Worm (Caenorhabditis elegans) whole organism, young adult: ENCODE measurements around the gene srw-2.

Experiments used
- F22D6.2 ChIP-seq: sonication (generic microtip); optimal IDR thresholded peaks from 2 replicates; lab custom pipeline; 2016; ENCODE audit warnings: mild to moderate bottlenecking, missing genetic modification characterization, missing compliant biosample characterization
- F52B5.7 ChIP-seq: sonication (generic microtip); optimal IDR thresholded peaks from 2 replicates; lab custom pipeline; 2016; ENCODE audit warnings: mild to moderate bottlenecking, missing genetic modification characterization, missing compliant biosample characterization
- F57C9.4 ChIP-seq: sonication (generic microtip); optimal IDR thresholded peaks from 2 replicates; lab custom pipeline; 2017; ENCODE audit warnings: mild to moderate bottlenecking, missing genetic modification characterization, missing compliant biosample characterization
- T07F8.4 ChIP-seq: sonication (generic microtip); optimal IDR thresholded peaks from 2 replicates; lab custom pipeline; 2016; ENCODE audit warnings: mild to moderate bottlenecking, missing genetic modification characterization, moderate library complexity, missing compliant biosample characterization
- Y53F4B.3 ChIP-seq: fragments of 200-800 bp; sonication (Bioruptor generic); IDR thresholded peaks from 2 replicates; pipeline ENCODE4 v1.3.6; 2022; ENCODE audit warnings: missing genetic modification reagents, missing genetic modification characterization, missing compliant biosample characterization
- Y95B8A.8 ChIP-seq: fragments of 200-800 bp; sonication (Bioruptor generic); IDR thresholded peaks from 2 replicates; pipeline ENCODE4 v1.3.6; 2022; ENCODE audit warnings: missing genetic modification reagents, missing genetic modification characterization, missing compliant biosample characterization
- ZK185.1 ChIP-seq: sonication (generic microtip); optimal IDR thresholded peaks from 2 replicates; lab custom pipeline; 2016; ENCODE audit warnings: mild to moderate bottlenecking, missing genetic modification characterization, missing compliant biosample characterization; ENCODE audit not compliant: poor library complexity, severe bottlenecking
- ama-1 ChIP-seq, 3 experiments: fragments of 150-350 bp in 1 of 3; sonication (generic microtip) in 2 of 3; optimal IDR thresholded peaks; 2 replicates each; lab custom pipeline; 2014 to 2018; ENCODE audit warnings: missing biosample characterization in 2 of 3, missing genetic modification characterization in 2 of 3, missing genetic modification reagents in 2 of 3
- athp-1 ChIP-seq: sonication (generic microtip); optimal IDR thresholded peaks from 2 replicates; lab custom pipeline; 2017; ENCODE audit warnings: mild to moderate bottlenecking, missing genetic modification characterization, missing compliant biosample characterization
- cebp-2 ChIP-seq: fragments of 200-800 bp; sonication (Bioruptor generic); IDR thresholded peaks from 2 replicates; pipeline ENCODE4 v1.3.6; 2022; ENCODE audit warnings: missing genetic modification characterization, missing compliant biosample characterization
- ceh-79 ChIP-seq: sonication (generic microtip); optimal IDR thresholded peaks from 2 replicates; lab custom pipeline; 2017; ENCODE audit warnings: mild to moderate bottlenecking, missing genetic modification characterization, missing compliant biosample characterization
- dpl-1 ChIP-seq: fragments of 150-350 bp; optimal IDR thresholded peaks from 2 replicates; lab custom pipeline; 2014; ENCODE audit warnings: missing biosample characterization, missing genetic modification reagents, missing genetic modification characterization
- efl-1 ChIP-seq: fragments of 150-350 bp; optimal IDR thresholded peaks from 2 replicates; lab custom pipeline; 2014; ENCODE audit warnings: missing biosample characterization, missing genetic modification reagents, missing genetic modification characterization
- egrh-3 ChIP-seq: fragments of 200-800 bp; sonication (Bioruptor generic); IDR thresholded peaks from 2 replicates; pipeline ENCODE4 v1.3.6; 2022; ENCODE audit warnings: missing genetic modification reagents, missing genetic modification characterization, missing compliant biosample characterization
- ekl-4 ChIP-seq: fragments of 200-800 bp; sonication (Bioruptor generic); IDR thresholded peaks from 2 replicates; pipeline ENCODE4 v1.3.6; 2022; ENCODE audit warnings: missing genetic modification reagents, missing genetic modification characterization, missing compliant biosample characterization
- ets-4 ChIP-seq: fragments of 200-800 bp; sonication (Bioruptor generic); optimal IDR thresholded peaks from 2 replicates; lab custom pipeline; 2018; ENCODE audit warnings: mild to moderate bottlenecking, missing genetic modification characterization, missing compliant biosample characterization
- him-1 ChIP-seq: sonication (generic microtip); optimal IDR thresholded peaks from 2 replicates; lab custom pipeline; 2016; ENCODE audit warnings: missing genotype, missing genetic modification reagents, missing genetic modification characterization, missing compliant biosample characterization
- hlh-26 ChIP-seq: fragments of 200-800 bp; sonication (Bioruptor generic); conservative IDR thresholded peaks from 2 replicates; pipeline ENCODE4 v1.3.6; 2022; ENCODE audit warnings: missing genetic modification reagents, missing genetic modification characterization, missing compliant biosample characterization
- hmg-1.2 ChIP-seq: fragments of 200-800 bp; sonication (Bioruptor generic); IDR thresholded peaks from 2 replicates; pipeline ENCODE4 v1.3.6; 2022; ENCODE audit warnings: missing genetic modification reagents, missing genetic modification characterization, missing compliant biosample characterization
- hmg-20 ChIP-seq: fragments of 200-800 bp; sonication (Bioruptor generic); IDR thresholded peaks from 2 replicates; pipeline ENCODE4 v1.3.6; 2022; ENCODE audit warnings: missing genetic modification reagents, missing genetic modification characterization, missing compliant biosample characterization
- hsf-1 ChIP-seq: fragments of 200-800 bp; sonication (Bioruptor generic); IDR thresholded peaks from 2 replicates; pipeline ENCODE4 v1.3.6; 2022; ENCODE audit warnings: missing genetic modification reagents, missing genetic modification characterization, missing compliant biosample characterization
- lag-1 ChIP-seq: fragments of 200-800 bp; sonication (Bioruptor generic); IDR thresholded peaks from 2 replicates; pipeline ENCODE4 v1.3.6; 2022; ENCODE audit warnings: missing genetic modification reagents, missing genetic modification characterization, missing compliant biosample characterization
- let-526 ChIP-seq: fragments of 200-800 bp; sonication (Bioruptor generic); IDR thresholded peaks from 2 replicates; pipeline ENCODE4 v1.3.6; 2022; ENCODE audit warnings: missing genetic modification reagents, missing genetic modification characterization, missing compliant biosample characterization
- lin-26 ChIP-seq: fragments of 200-800 bp; sonication (Bioruptor generic); IDR thresholded peaks from 2 replicates; pipeline ENCODE4 v1.3.6; 2022; ENCODE audit warnings: missing genetic modification reagents, missing genetic modification characterization, missing compliant biosample characterization
- madf-6 ChIP-seq: fragments of 200-800 bp; sonication (Bioruptor generic); IDR thresholded peaks from 2 replicates; pipeline ENCODE4 v1.3.6; 2022; ENCODE audit warnings: missing genetic modification reagents, missing genetic modification characterization, missing compliant biosample characterization
- mes-4 ChIP-seq: sonication (generic microtip); optimal IDR thresholded peaks from 2 replicates; lab custom pipeline; 2016; ENCODE audit warnings: missing genotype, missing genetic modification characterization, missing compliant biosample characterization
- nfya-1 ChIP-seq: sonication (generic microtip); optimal IDR thresholded peaks from 2 replicates; lab custom pipeline; 2017; ENCODE audit warnings: antibody characterized with exemption, missing compliant biosample characterization, missing genetic modification characterization, borderline replicate concordance; ENCODE audit not compliant: insufficient read depth
- nhr-120 ChIP-seq: fragments of 200-800 bp; sonication (Bioruptor generic); IDR thresholded peaks from 2 replicates; pipeline ENCODE4 v1.3.6; 2022; ENCODE audit warnings: missing genetic modification characterization, missing compliant biosample characterization
- nhr-80 ChIP-seq: sonication (generic microtip); optimal IDR thresholded peaks from 2 replicates; lab custom pipeline; 2016; ENCODE audit warnings: missing genetic modification characterization, missing compliant biosample characterization
- rcor-1 ChIP-seq: fragments of 200-800 bp; sonication (Bioruptor generic); IDR thresholded peaks from 2 replicates; pipeline ENCODE4 v1.3.6; 2022; ENCODE audit warnings: missing genetic modification reagents, missing genetic modification characterization, missing compliant biosample characterization
- rpc-1 ChIP-seq, 2 experiments: fragments of 150-350 bp in 1 of 2; sonication (generic microtip) in 1 of 2; optimal IDR thresholded peaks; 2 replicates each; lab custom pipeline; 2014 to 2018; ENCODE audit warnings: missing biosample characterization in 1 of 2, missing genetic modification characterization in 1 of 2, missing genetic modification reagents in 1 of 2, missing genotype in 1 of 2
- snpc-1.1 ChIP-seq: sonication (generic microtip); optimal IDR thresholded peaks from 2 replicates; lab custom pipeline; 2017; ENCODE audit warnings: missing genetic modification characterization, mild to moderate bottlenecking, missing compliant biosample characterization, antibody characterized with exemption, moderate library complexity, missing genotype, missing genetic modification reagents; ENCODE audit not compliant: insufficient read depth
- snpc-1.3 ChIP-seq: sonication (generic microtip); optimal IDR thresholded peaks from 2 replicates; lab custom pipeline; 2017; ENCODE audit warnings: missing genetic modification characterization, mild to moderate bottlenecking, missing compliant biosample characterization, antibody characterized with exemption, moderate library complexity, missing genotype, missing genetic modification reagents; ENCODE audit not compliant: insufficient read depth
- unc-62 ChIP-seq: fragments of 150-350 bp; optimal IDR thresholded peaks from 2 replicates; lab custom pipeline; 2014; ENCODE audit warnings: missing biosample characterization, missing genetic modification reagents, missing genetic modification characterization
- xnd-1 ChIP-seq: sonication (generic microtip); optimal IDR thresholded peaks from 2 replicates; lab custom pipeline; 2016; ENCODE audit warnings: missing genotype, missing genetic modification reagents, missing genetic modification characterization, missing compliant biosample characterization
- zfh-2 ChIP-seq: fragments of 200-800 bp; sonication (Bioruptor generic); conservative IDR thresholded peaks from 2 replicates; pipeline ENCODE4 v1.3.6; 2022; ENCODE audit warnings: missing genetic modification reagents, missing genetic modification characterization, missing compliant biosample characterization

Gene srw-2

ce11 chrV:2799172-2799869 is 31.4 kb upstream of the srw-2 start:
- TF ChIP-seq rcor-1 (GFP tag; lab: Robert Waterston, UW) (no peak), efl-1 (GFP tag; lab: Kevin White, UChicago) (no peak), cebp-2 (GFP tag; lab: Robert Waterston, UW) (no peak), ama-1 (optimal IDR thresholded peaks at IDR 0.05; lab: Kevin White, UChicago) (no peak), ama-1 (GFP tag; optimal IDR thresholded peaks at IDR 0.05; lab: Kevin White, UChicago) (no peak), xnd-1 (no peak), Y95B8A.8 (GFP tag; lab: Robert Waterston, UW) (no peak), lag-1 (no peak), hlh-26 (no peak), ekl-4 (no peak), ceh-79 (tag; lab: Kevin White, UChicago) (no peak), snpc-1.1 (tag; lab: Kevin White, UChicago) (no peak), F57C9.4 (tag; lab: Kevin White, UChicago) (no peak), Y53F4B.3 (GFP tag; lab: Robert Waterston, UW) (no peak), F22D6.2 (tag; lab: Kevin White, UChicago) (no peak), unc-62 (GFP tag; lab: Kevin White, UChicago) (no peak), snpc-1.3 (tag; lab: Kevin White, UChicago) (no peak), dpl-1 (GFP tag; lab: Kevin White, UChicago) (no peak), him-1 (tag; lab: Kevin White, UChicago) (no peak), nhr-80 (no peak), athp-1 (tag; lab: Kevin White, UChicago) (no peak), ets-4 (GFP tag; lab: Kevin White, UChicago) (no peak), zfh-2 (GFP tag; lab: Robert Waterston, UW) (peak; percentile 60; the same call in 1 of the 2 replicates), lin-26 (GFP tag; lab: Robert Waterston, UW) (0 out of 2 replicates have a peak, but pooled peaks have one; percentile 24), T07F8.4 (no peak), let-526 (GFP tag; lab: Robert Waterston, UW) (no peak), hsf-1 (GFP tag; lab: Robert Waterston, UW) (peak; percentile 93), hmg-20 (GFP tag; lab: Robert Waterston, UW) (no peak), rpc-1 (optimal IDR thresholded peaks at IDR 0.05; lab: Kevin White, UChicago) (peak; percentile 31), rpc-1 (tag; optimal IDR thresholded peaks at IDR 0.05; lab: Kevin White, UChicago) (no peak), madf-6 (GFP tag; lab: Robert Waterston, UW) (no peak), ZK185.1 (tag; lab: Kevin White, UChicago) (no peak), F52B5.7 (no peak), hmg-1.2 (GFP tag; lab: Robert Waterston, UW) (no peak), nfya-1 (tag; lab: Kevin White, UChicago) (no peak)

ce11 chrV:2800676-2801075 is 30.0 kb upstream of the srw-2 start:
- peak; percentile 11; the same call in 1 of the 2 replicates for TF ChIP-seq egrh-3
- TF ChIP-seq zfh-2 (GFP tag; lab: Robert Waterston, UW), result peak; percentile 65; the same call in 1 of the 2 replicates
- TF ChIP-seq mes-4, result no peak
- no peak for TF ChIP-seq nhr-120 (GFP tag; lab: Robert Waterston, UW)
- TF ChIP-seq, all 124 proteins: peak for 2
